Worm (Caenorhabditis elegans): ENCODE measurements around the gene M28.4.

Gene M28.4

DNA sequence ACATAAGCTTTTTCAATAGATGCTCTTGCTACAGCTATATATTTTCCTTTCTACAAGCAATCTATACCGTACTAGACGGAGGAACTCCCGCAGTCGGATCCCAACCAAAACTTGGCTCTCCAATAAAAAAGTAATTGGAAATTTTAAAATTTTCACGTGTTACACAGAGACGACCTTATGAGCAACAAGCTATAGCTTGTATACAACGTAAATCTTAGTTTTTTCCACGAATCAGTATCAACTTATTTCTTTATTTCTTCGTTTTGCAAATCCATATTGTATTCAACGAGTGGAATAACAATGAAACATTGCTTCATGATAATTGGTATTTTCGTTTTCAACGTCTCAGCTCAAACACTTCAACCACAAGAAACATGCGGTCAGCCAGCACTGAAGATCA is at the start of gene M28.4:
Gene M28.4, plus strand, starts transcription at position 301 of the 400 bp plus-strand sequence.
- TF ChIP-seq flt-1 (GFP tag; IDR thresholded peaks at IDR 0.05) (no peak), T22C8.4 (GFP tag; IDR thresholded peaks at IDR 0.05) (no peak), med-1 (GFP tag; optimal IDR thresholded peaks at IDR 0.05; ENCODE audit: insufficient read depth) (no peak), ztf-23 (GFP tag; IDR thresholded peaks at IDR 0.05) (no peak), ref-1 (GFP tag; conservative IDR thresholded peaks at IDR 0.05) (no peak), klf-2 (GFP tag; conservative IDR thresholded peaks at IDR 0.05) (no peak), tab-1 (GFP tag; IDR thresholded peaks at IDR 0.05) (no peak), cog-1 (tag; optimal IDR thresholded peaks at IDR 0.05) (no peak), ztf-29 (GFP tag; IDR thresholded peaks at IDR 0.05) (no peak)

DNA sequence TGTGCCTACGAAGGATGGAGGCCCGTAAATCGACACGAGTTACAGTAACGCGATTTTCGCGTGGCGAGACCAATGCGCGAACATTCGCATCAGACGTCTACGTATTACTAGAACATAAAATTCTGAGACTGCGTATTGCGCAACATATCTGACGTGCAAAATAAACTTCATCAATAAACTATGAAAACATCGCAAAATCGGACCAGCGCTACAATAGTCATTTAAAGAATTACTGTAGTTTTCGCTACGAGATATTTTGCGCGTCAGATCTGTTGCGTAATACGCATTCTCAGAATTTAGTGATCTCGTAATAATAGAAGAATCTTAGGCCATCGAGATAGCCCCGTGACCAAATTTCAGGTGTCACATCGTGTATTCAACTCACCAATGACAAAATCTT is 49.2 kb upstream of the M28.4 start:
- no peak for TF ChIP-seq klf-2 (GFP tag; conservative IDR thresholded peaks at IDR 0.05)
- no peak for TF ChIP-seq ref-1 (GFP tag; conservative IDR thresholded peaks at IDR 0.05)
- no peak for TF ChIP-seq med-1 (GFP tag; optimal IDR thresholded peaks at IDR 0.05; ENCODE audit: insufficient read depth)
- TF ChIP-seq ztf-29 (GFP tag; IDR thresholded peaks at IDR 0.05) = no peak
- TF ChIP-seq cog-1 (tag; optimal IDR thresholded peaks at IDR 0.05) = no peak
- no peak for TF ChIP-seq flt-1 (GFP tag; IDR thresholded peaks at IDR 0.05)
- TF ChIP-seq T22C8.4 (GFP tag; IDR thresholded peaks at IDR 0.05) = no peak
- no peak for TF ChIP-seq ztf-23 (GFP tag; IDR thresholded peaks at IDR 0.05)
- TF ChIP-seq tab-1 (GFP tag; IDR thresholded peaks at IDR 0.05) = no peak

DNA sequence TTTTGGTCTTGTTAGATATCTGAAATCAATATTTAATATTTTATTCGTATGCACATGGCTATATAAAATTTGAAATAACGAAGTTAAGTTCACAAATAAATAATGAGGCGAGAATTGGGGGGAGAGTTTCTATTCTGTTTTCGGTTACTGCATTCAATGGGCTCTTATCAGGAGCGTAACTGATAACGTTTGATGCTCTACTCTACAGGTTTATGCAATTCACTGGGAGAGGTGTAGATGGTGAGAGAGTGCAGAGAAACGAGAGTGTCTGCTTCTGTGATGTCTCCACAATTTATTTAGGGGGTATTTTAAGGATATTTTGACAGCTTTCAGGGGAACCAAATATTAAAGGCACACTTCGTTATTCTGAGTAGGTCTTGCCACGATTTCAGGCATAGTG is 48.7 kb upstream of the M28.4 start, which contains the start of gene C14A4.6:
Gene C14A4.6, minus strand, starts transcription at position 19 of the 400 bp plus-strand sequence.
- TF ChIP-seq klf-2 (GFP tag; conservative IDR thresholded peaks at IDR 0.05) (no peak), ztf-29 (GFP tag; IDR thresholded peaks at IDR 0.05) (no peak), tab-1 (GFP tag; IDR thresholded peaks at IDR 0.05) (no peak), cog-1 (tag; optimal IDR thresholded peaks at IDR 0.05) (no peak), med-1 (GFP tag; optimal IDR thresholded peaks at IDR 0.05; ENCODE audit: insufficient read depth) (no peak), ref-1 (GFP tag; conservative IDR thresholded peaks at IDR 0.05) (no peak), T22C8.4 (GFP tag; IDR thresholded peaks at IDR 0.05) (no peak), ztf-23 (GFP tag; IDR thresholded peaks at IDR 0.05) (no peak), flt-1 (GFP tag; IDR thresholded peaks at IDR 0.05) (no peak)

DNA sequence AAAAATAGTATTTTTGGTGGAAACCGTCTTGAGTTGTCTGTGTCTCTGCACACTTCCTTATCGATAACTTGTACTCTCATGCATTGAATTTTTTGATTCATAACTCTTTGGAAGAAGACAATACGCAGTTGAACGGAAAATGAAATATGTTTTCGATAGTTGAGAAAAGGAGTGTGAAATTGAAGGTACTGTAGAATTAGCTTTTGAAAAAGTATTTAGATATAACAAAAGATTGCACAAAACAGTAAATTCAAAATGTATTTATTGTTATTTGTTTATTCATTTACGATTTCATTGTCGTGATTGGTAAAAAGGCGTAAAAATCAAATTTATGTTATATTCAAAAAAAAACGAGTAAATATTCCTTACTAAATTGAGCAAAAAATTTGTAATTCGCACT is 47.0 kb upstream of the M28.4 start, which contains the start of gene C14A4.7:
Gene C14A4.7, minus strand, starts transcription at position 101 of the 400 bp plus-strand sequence.
- TF ChIP-seq tab-1 (GFP tag; IDR thresholded peaks at IDR 0.05) = no peak

DNA sequence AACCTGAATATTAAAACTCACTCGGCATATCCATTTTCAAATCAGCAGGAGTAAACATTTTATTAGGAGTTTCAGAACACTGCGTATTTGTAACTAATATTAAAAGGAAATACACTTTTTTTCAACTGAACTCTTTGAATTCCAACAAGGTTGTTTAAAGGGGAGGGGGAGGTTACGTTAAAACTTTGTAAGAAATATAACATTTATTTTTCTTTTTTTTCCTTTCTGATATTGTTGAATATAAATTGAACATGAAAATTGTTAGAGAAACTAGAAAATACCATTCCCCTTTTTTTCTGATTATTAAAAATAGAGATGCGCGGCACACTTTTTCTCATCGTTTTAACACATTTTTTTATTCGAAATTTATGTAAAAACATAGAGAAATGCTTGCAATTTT is 45.5 kb upstream of the M28.4 start, which contains the start of gene C14A4.8:
Gene C14A4.8, minus strand, starts transcription at position 101 of the 400 bp plus-strand sequence.
- TF ChIP-seq tab-1 (GFP tag; IDR thresholded peaks at IDR 0.05) = no peak
- no peak for TF ChIP-seq flt-1 (GFP tag; IDR thresholded peaks at IDR 0.05)
- no peak for TF ChIP-seq ref-1 (GFP tag; conservative IDR thresholded peaks at IDR 0.05)
- no peak for TF ChIP-seq cog-1 (tag; optimal IDR thresholded peaks at IDR 0.05)
- no peak for TF ChIP-seq T22C8.4 (GFP tag; IDR thresholded peaks at IDR 0.05)
- TF ChIP-seq med-1 (GFP tag; optimal IDR thresholded peaks at IDR 0.05; ENCODE audit: insufficient read depth) = no peak
- TF ChIP-seq ztf-29 (GFP tag; IDR thresholded peaks at IDR 0.05) = no peak
- no peak for TF ChIP-seq klf-2 (GFP tag; conservative IDR thresholded peaks at IDR 0.05)
- no peak for TF ChIP-seq ztf-23 (GFP tag; IDR thresholded peaks at IDR 0.05)

DNA sequence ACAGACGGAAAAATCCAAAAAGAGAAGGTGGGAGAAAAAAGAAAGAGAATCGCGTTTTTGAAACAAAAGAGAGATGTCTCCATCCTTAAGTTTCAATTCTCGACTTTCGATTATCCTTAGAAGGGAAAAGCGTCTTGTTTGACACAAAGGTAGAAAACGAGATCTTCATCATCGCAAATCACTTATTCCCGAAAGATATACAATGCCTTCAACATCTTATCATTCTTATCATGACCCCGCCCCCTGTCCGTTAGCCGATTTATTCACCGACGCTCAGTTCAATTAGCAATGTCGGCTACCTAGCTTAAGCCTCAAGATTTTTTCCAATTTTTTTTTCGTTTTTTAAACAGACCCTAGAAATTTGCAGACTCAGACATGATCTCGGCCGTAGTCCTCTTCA is 44.5 kb upstream of the M28.4 start, which contains the start of gene C14A4.9:
Gene C14A4.9, plus strand, starts transcription at position 368 of the 400 bp plus-strand sequence.
- TF ChIP-seq ztf-29 (GFP tag; IDR thresholded peaks at IDR 0.05) = no peak
- TF ChIP-seq cog-1 (tag; optimal IDR thresholded peaks at IDR 0.05) = no peak
- TF ChIP-seq tab-1 (GFP tag; IDR thresholded peaks at IDR 0.05) = no peak
- no peak for TF ChIP-seq ref-1 (GFP tag; conservative IDR thresholded peaks at IDR 0.05)
- TF ChIP-seq T22C8.4 (GFP tag; IDR thresholded peaks at IDR 0.05) = no peak
- no peak for TF ChIP-seq ztf-23 (GFP tag; IDR thresholded peaks at IDR 0.05)
- no peak for TF ChIP-seq klf-2 (GFP tag; conservative IDR thresholded peaks at IDR 0.05)
- TF ChIP-seq med-1 (GFP tag; optimal IDR thresholded peaks at IDR 0.05; ENCODE audit: insufficient read depth) = no peak
- no peak for TF ChIP-seq flt-1 (GFP tag; IDR thresholded peaks at IDR 0.05)

DNA sequence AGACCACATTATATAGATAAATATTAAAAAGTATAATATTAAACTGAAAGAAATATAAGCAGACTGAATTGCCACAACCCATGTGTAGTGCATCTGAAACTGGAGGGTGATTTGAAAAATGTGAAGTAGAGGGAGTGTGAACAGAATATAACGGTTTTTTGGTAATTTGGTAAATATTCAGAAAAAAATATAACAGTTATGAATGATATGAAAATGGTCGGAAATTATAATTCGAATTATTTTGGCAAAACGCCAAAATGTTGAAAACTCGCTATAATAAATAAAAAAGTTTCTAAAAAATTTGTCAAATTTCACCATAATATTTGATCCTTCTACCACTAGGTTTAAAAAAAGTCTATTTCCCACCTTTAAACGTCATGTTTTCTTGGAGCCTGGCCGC is 41.3 kb upstream of the M28.4 start, which contains the start of gene srv-2:
Gene srv-2, minus strand, starts transcription at position 101 of the 400 bp plus-strand sequence.
- TF ChIP-seq ztf-29 (GFP tag; IDR thresholded peaks at IDR 0.05) (no peak), cog-1 (tag; optimal IDR thresholded peaks at IDR 0.05) (no peak), ref-1 (GFP tag; conservative IDR thresholded peaks at IDR 0.05) (no peak), klf-2 (GFP tag; conservative IDR thresholded peaks at IDR 0.05) (no peak), flt-1 (GFP tag; IDR thresholded peaks at IDR 0.05) (no peak)

DNA sequence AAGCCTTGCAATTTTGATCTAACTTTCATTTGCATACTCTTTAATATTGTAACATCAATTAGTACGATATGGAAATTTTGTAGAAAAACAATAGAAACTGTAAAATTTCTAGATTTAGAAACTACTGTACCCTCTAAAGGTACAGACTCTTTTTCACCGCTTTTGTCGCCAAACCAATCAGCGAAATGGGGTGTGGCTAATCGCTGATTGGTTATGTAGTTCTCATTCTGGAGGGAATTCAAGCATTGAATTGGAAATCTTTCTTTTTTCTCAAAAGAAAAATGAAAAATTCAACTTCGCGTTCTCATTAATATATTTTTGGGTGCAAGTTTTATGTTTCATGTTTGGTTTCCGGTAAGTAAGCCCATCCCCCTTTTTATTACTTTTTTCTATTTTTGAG is 39.9 kb upstream of the M28.4 start:
- TF ChIP-seq ztf-23 (GFP tag; IDR thresholded peaks at IDR 0.05) (no peak), tab-1 (GFP tag; IDR thresholded peaks at IDR 0.05) (no peak), klf-2 (GFP tag; conservative IDR thresholded peaks at IDR 0.05) (no peak), med-1 (GFP tag; optimal IDR thresholded peaks at IDR 0.05; ENCODE audit: insufficient read depth) (no peak), ztf-29 (GFP tag; IDR thresholded peaks at IDR 0.05) (no peak), cog-1 (tag; optimal IDR thresholded peaks at IDR 0.05) (no peak), flt-1 (GFP tag; IDR thresholded peaks at IDR 0.05) (no peak)

DNA sequence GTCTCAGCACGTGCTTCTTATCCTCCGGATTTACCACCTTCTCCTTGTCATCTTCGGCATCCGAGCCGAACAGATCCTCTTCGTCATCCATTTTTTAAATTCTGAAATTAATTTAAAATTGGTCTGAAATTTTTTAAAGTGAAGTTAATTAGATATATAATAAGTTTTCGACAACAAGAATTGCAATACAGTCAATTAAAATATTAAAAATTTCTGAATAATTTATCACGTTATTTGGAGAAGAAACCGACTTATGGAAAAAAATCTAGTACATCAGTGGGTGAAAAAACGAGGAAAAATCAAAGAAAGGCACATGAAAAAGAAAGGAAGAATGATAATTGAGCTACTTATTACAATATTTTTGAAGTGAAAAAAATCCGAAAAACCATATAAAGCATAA is 38.0 kb upstream of the M28.4 start, which contains the start of gene taf-13:
Gene taf-13, minus strand, starts transcription at position 101 of the 400 bp plus-strand sequence.
- TF ChIP-seq med-1 (GFP tag; optimal IDR thresholded peaks at IDR 0.05; ENCODE audit: insufficient read depth) (no peak), ztf-29 (GFP tag; IDR thresholded peaks at IDR 0.05) (no peak), tab-1 (GFP tag; IDR thresholded peaks at IDR 0.05) (no peak), ref-1 (GFP tag; conservative IDR thresholded peaks at IDR 0.05) (no peak), flt-1 (GFP tag; IDR thresholded peaks at IDR 0.05) (no peak), ztf-23 (GFP tag; IDR thresholded peaks at IDR 0.05) (no peak), T22C8.4 (GFP tag; IDR thresholded peaks at IDR 0.05) (no peak), klf-2 (GFP tag; conservative IDR thresholded peaks at IDR 0.05) (no peak), cog-1 (tag; optimal IDR thresholded peaks at IDR 0.05) (no peak)
